Worm (Caenorhabditis elegans) whole organism, mixed stage, embryonic: ENCODE data around the gene T24E12.12.
"Not testable (repeated sequence)": the region's sequence is repeated elsewhere in the genome, so short reads cannot be mapped to it uniquely, and the experiment has no call there.

Source experiments
- M03D4.4 ChIP-seq: sonication (generic microtip); optimal IDR thresholded peaks from 2 replicates; lab custom pipeline; 2017; ENCODE audit warnings: mild to moderate bottlenecking, missing genetic modification characterization, missing compliant biosample characterization
- bed-3 ChIP-seq: fragments of 200-800 bp; sonication (Bioruptor generic); optimal IDR thresholded peaks from 3 replicates; lab custom pipeline; 2018; ENCODE audit warnings: mild to moderate bottlenecking, missing genetic modification characterization, moderate library complexity, missing compliant biosample characterization
- blmp-1 ChIP-seq: fragments of 150-350 bp; optimal IDR thresholded peaks from 2 replicates; lab custom pipeline; 2014; ENCODE audit warnings: missing biosample characterization, missing genetic modification characterization
- ceh-39 ChIP-seq: fragments of 150-350 bp; optimal IDR thresholded peaks from 2 replicates; lab custom pipeline; 2014; ENCODE audit warnings: missing biosample characterization, missing genetic modification characterization
- ceh-43 ChIP-seq: fragments of 200-800 bp; sonication (Bioruptor generic); optimal IDR thresholded peaks from 2 replicates; lab custom pipeline; 2018; ENCODE audit warnings: mild to moderate bottlenecking, missing genetic modification characterization, moderate library complexity, missing compliant biosample characterization
- ceh-83 ChIP-seq: fragments of 200-800 bp; sonication (Bioruptor generic); optimal IDR thresholded peaks from 2 replicates; lab custom pipeline; 2018; ENCODE audit warnings: mild to moderate bottlenecking, missing genetic modification characterization, missing compliant biosample characterization
- ces-1 ChIP-seq: fragments of 150-350 bp; optimal IDR thresholded peaks from 2 replicates; lab custom pipeline; 2014; ENCODE audit warnings: missing biosample characterization, missing genetic modification reagents, missing genetic modification characterization
- cnd-1 ChIP-seq: fragments of 200-800 bp; sonication (Bioruptor generic); optimal IDR thresholded peaks from 2 replicates; lab custom pipeline; 2018; ENCODE audit warnings: mild to moderate bottlenecking, missing genetic modification characterization, missing compliant biosample characterization
- drap-1 ChIP-seq: fragments of 200-800 bp; sonication (Bioruptor generic); optimal IDR thresholded peaks from 3 replicates; lab custom pipeline; 2018; ENCODE audit warnings: mild to moderate bottlenecking, missing genetic modification characterization, missing compliant biosample characterization
- elt-1 ChIP-seq: sonication (generic microtip); optimal IDR thresholded peaks from 2 replicates; lab custom pipeline; 2017; ENCODE audit warnings: missing genetic modification characterization, mild to moderate bottlenecking, missing compliant biosample characterization, antibody characterized with exemption, moderate library complexity, borderline replicate concordance; ENCODE audit not compliant: insufficient read depth
- elt-3 ChIP-seq: fragments of 150-350 bp; optimal IDR thresholded peaks from 2 replicates; lab custom pipeline; 2014; ENCODE audit warnings: missing biosample characterization, missing genetic modification characterization
- flh-1 ChIP-seq: fragments of 200-800 bp; sonication (Bioruptor generic); optimal IDR thresholded peaks from 2 replicates; lab custom pipeline; 2018; ENCODE audit warnings: mild to moderate bottlenecking, missing genetic modification characterization, moderate library complexity, missing compliant biosample characterization
- ham-2 ChIP-seq: fragments of 200-800 bp; sonication (Bioruptor generic); optimal IDR thresholded peaks from 2 replicates; lab custom pipeline; 2018; ENCODE audit warnings: mild to moderate bottlenecking, missing genetic modification characterization, missing compliant biosample characterization
- hlh-1 ChIP-seq: fragments of 150-350 bp; optimal IDR thresholded peaks from 2 replicates; lab custom pipeline; 2014; ENCODE audit warnings: missing biosample characterization, missing genetic modification reagents, missing genetic modification characterization
- lin-32 ChIP-seq: fragments of 200-800 bp; sonication (Bioruptor generic); optimal IDR thresholded peaks from 2 replicates; lab custom pipeline; 2018; ENCODE audit warnings: mild to moderate bottlenecking, missing genetic modification characterization, missing compliant biosample characterization
- lsy-2 ChIP-seq: fragments of 150-350 bp; optimal IDR thresholded peaks from 2 replicates; lab custom pipeline; 2014; ENCODE audit warnings: missing biosample characterization, missing genetic modification characterization
- mab-5 ChIP-seq: fragments of 150-350 bp; optimal IDR thresholded peaks from 2 replicates; lab custom pipeline; 2014; ENCODE audit warnings: missing biosample characterization, missing genetic modification characterization
- mep-1 ChIP-seq: fragments of 150-350 bp; optimal IDR thresholded peaks from 2 replicates; lab custom pipeline; 2017; ENCODE audit warnings: missing biosample characterization, missing genetic modification reagents, missing genetic modification characterization, inconsistent platforms
- mls-2 ChIP-seq: sonication (generic microtip); optimal IDR thresholded peaks from 2 replicates; lab custom pipeline; 2016; ENCODE audit warnings: mild to moderate bottlenecking, missing genetic modification characterization, moderate library complexity, missing compliant biosample characterization
- nhr-12 ChIP-seq: fragments of 150-350 bp; optimal IDR thresholded peaks from 2 replicates; lab custom pipeline; 2014; ENCODE audit warnings: missing biosample characterization, missing genetic modification characterization
- nhr-2 ChIP-seq: fragments of 150-350 bp; optimal IDR thresholded peaks from 2 replicates; lab custom pipeline; 2014; ENCODE audit warnings: missing biosample characterization, missing genetic modification characterization
- nhr-237 ChIP-seq: fragments of 150-350 bp; optimal IDR thresholded peaks from 2 replicates; lab custom pipeline; 2014; ENCODE audit warnings: missing biosample characterization, missing genetic modification characterization
- nhr-76 ChIP-seq: sonication (generic microtip); optimal IDR thresholded peaks from 2 replicates; lab custom pipeline; 2017; ENCODE audit warnings: missing biosample characterization, missing genetic modification characterization
- pha-4 ChIP-seq: fragments of 150-350 bp; optimal IDR thresholded peaks from 2 replicates; lab custom pipeline; 2018; ENCODE audit warnings: missing biosample characterization, missing genetic modification reagents, missing genetic modification characterization
- sem-2 ChIP-seq: fragments of 200-800 bp; sonication (Bioruptor generic); optimal IDR thresholded peaks from 2 replicates; lab custom pipeline; 2018; ENCODE audit warnings: mild to moderate bottlenecking, missing genetic modification characterization, missing compliant biosample characterization
- snpc-4 ChIP-seq: fragments of 150-350 bp; optimal IDR thresholded peaks from 2 replicates; lab custom pipeline; 2014; ENCODE audit warnings: missing biosample characterization, missing genetic modification characterization
- sptf-1 ChIP-seq: sonication (generic microtip); optimal IDR thresholded peaks from 2 replicates; lab custom pipeline; 2017; ENCODE audit warnings: mild to moderate bottlenecking, missing genetic modification characterization, moderate library complexity, missing compliant biosample characterization
- unc-120 ChIP-seq: sonication (generic microtip); optimal IDR thresholded peaks from 2 replicates; lab custom pipeline; 2017; ENCODE audit warnings: missing genetic modification characterization, missing compliant biosample characterization; ENCODE audit not compliant: poor library complexity, severe bottlenecking
- unc-39 ChIP-seq: fragments of 150-350 bp; optimal IDR thresholded peaks from 2 replicates; lab custom pipeline; 2014; ENCODE audit warnings: missing biosample characterization, missing genetic modification characterization
- unc-62 ChIP-seq: fragments of 150-350 bp; optimal IDR thresholded peaks from 2 replicates; lab custom pipeline; 2014; ENCODE audit warnings: missing biosample characterization, missing genetic modification reagents, missing genetic modification characterization
- zip-8 ChIP-seq: fragments of 150-350 bp; optimal IDR thresholded peaks from 2 replicates; lab custom pipeline; 2014; ENCODE audit warnings: missing biosample characterization, missing genetic modification characterization
- ztf-11 ChIP-seq: fragments of 150-350 bp; optimal IDR thresholded peaks from 2 replicates; lab custom pipeline; 2014; ENCODE audit warnings: missing biosample characterization, missing genetic modification characterization

T24E12.12 gene

DNA sequence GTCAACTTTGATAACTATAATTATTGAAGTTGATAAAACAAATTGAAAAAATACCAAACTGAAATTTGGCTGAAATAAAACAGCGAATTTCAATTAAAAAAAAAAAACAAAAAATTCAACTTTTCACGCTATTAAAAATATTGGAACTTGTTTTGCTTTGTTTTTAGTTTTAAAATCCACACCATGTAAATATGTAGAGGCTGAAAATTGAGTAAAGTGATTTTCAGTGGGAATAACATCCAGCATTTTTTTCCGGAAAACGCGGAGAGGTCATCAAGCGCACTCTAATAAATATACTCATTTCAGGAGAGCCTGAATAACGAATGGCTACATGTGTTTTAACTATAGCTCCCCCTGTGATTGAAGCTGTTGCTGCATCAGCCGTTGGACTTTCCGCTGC, 5.5 kb upstream of the T24E12.12 start, which contains the start of gene rcd-1:
TSS of gene rcd-1 (plus strand) at position 301 of the 400 bp plus-strand sequence.
- TF ChIP-seq blmp-1 (tag; lab: Kevin White, UChicago) (no peak), unc-62 (GFP tag; lab: Kevin White, UChicago) (no peak), sptf-1 (tag; lab: Kevin White, UChicago) (no peak), unc-39 (tag; lab: Kevin White, UChicago) (no peak), bed-3 (GFP tag; lab: Kevin White, UChicago) (no peak), flh-1 (no peak), drap-1 (GFP tag; lab: Kevin White, UChicago) (no peak), lin-32 (GFP tag; lab: Kevin White, UChicago) (no peak), cnd-1 (tag; lab: Kevin White, UChicago) (no peak), nhr-2 (tag; lab: Kevin White, UChicago) (no peak), sem-2 (GFP tag; lab: Kevin White, UChicago) (no peak), hlh-1 (tag; lab: Kevin White, UChicago) (no peak), nhr-237 (tag; lab: Kevin White, UChicago) (no peak)

DNA sequence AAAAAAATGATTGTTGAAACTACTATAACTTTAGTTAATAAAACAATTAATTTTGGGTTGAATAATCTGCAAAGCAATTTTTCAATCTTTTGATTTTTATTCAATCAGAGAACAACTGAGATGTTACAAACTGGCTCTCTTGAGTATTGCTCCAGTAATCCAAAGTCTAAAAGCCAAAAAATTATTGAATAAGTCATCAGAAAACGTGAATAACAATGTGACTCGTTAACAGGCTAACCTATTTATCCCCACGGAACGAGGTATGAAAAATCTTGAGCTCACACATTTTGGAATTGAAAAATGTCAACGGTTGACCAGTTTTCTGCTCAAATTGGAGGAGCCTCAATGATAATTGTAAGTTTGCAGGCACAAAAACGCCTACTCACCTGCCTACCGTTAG, 1.6 kb upstream of the T24E12.12 start, which contains the start of gene srx-111:
TSS of gene srx-111 (plus strand) at position 301 of the 400 bp plus-strand sequence.
- TF ChIP-seq pha-4 (tag; lab: Kevin White, UChicago) = no peak
- TF ChIP-seq mep-1 (tag; lab: Kevin White, UChicago) = no peak
- no peak for TF ChIP-seq nhr-2 (tag; lab: Kevin White, UChicago)
- TF ChIP-seq ztf-11 (tag; lab: Kevin White, UChicago) = no peak
- TF ChIP-seq mab-5 (tag; lab: Kevin White, UChicago) = no peak
- no peak for TF ChIP-seq unc-62 (GFP tag; lab: Kevin White, UChicago)
- no peak for TF ChIP-seq ceh-43 (GFP tag; lab: Kevin White, UChicago)
- TF ChIP-seq nhr-76 (tag; lab: Kevin White, UChicago) = no peak
- no peak for TF ChIP-seq cnd-1 (tag; lab: Kevin White, UChicago)
- TF ChIP-seq lin-32 (GFP tag; lab: Kevin White, UChicago) = no peak
- no peak for TF ChIP-seq bed-3 (GFP tag; lab: Kevin White, UChicago)
- TF ChIP-seq nhr-237 (tag; lab: Kevin White, UChicago) = no peak
- no peak for TF ChIP-seq drap-1 (GFP tag; lab: Kevin White, UChicago)
- TF ChIP-seq zip-8 (tag; lab: Kevin White, UChicago) = no peak
- TF ChIP-seq sem-2 (GFP tag; lab: Kevin White, UChicago) = no peak

DNA sequence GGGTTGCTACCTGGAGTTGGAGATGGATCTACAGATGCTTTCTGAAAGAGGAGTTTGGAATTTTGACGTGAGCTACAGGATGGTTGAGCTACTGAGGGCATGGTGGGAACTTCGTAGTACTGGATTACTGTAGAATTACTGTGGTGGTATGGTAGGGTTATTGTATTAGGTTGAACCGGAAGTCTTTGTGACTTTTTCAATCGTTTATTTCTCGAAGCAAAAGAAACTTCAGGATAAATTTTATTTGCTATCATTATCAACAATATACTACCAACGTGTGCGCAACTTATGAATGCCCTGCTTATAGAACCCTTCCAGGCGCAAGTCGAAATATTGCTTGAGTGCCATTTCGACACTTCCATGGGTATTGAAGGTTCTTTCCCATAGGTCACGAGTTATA, 2.5 kb downstream of the T24E12.12 start, which contains the start of gene T24E12.6:
TSS of gene T24E12.6 (minus strand) at position 101 of the 400 bp plus-strand sequence.
- TF ChIP-seq ceh-39; nhr-237 (tag; lab: Kevin White, UChicago); sem-2 (GFP tag; lab: Kevin White, UChicago): not testable (repeated sequence)

DNA sequence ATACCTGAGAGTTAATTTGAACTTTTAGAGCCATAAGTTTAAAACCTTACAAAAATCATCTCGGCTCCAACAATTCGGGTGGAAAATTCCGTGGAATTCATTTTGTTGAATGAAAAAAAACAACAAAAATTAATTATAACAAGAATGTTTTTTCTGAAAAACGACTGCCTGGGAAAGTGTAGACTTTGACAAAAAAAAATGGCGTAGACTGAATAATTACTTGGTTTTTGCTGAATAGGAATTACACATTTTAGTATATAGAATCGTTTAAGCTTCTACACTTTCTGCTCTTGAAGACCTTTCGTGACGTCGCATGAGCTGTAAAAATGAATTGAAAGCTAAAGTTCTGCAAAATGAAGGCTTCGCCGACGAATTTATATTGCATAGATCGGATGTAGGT, 5.4 kb downstream of the T24E12.12 start, which contains the start of gene srx-112:
TSS of gene srx-112 (minus strand) at position 101 of the 400 bp plus-strand sequence.
- no peak for TF ChIP-seq nhr-2 (tag; lab: Kevin White, UChicago)
- TF ChIP-seq ces-1 = no peak
- TF ChIP-seq blmp-1 (tag; lab: Kevin White, UChicago) = no peak
- TF ChIP-seq mls-2 (tag; lab: Kevin White, UChicago) = no peak
- no peak for TF ChIP-seq unc-39 (tag; lab: Kevin White, UChicago)
- no peak for TF ChIP-seq nhr-12
- TF ChIP-seq unc-120 (tag; lab: Kevin White, UChicago) = no peak
- no peak for TF ChIP-seq snpc-4 (tag; lab: Kevin White, UChicago)
- TF ChIP-seq sptf-1 (tag; lab: Kevin White, UChicago) = no peak
- no peak for TF ChIP-seq ceh-83
- TF ChIP-seq ham-2 (GFP tag; lab: Kevin White, UChicago) = no peak
- TF ChIP-seq bed-3 (GFP tag; lab: Kevin White, UChicago) = no peak
- TF ChIP-seq pha-4 (tag; lab: Kevin White, UChicago) = no peak
- TF ChIP-seq elt-3 (tag; lab: Kevin White, UChicago) = no peak
- no peak for TF ChIP-seq ceh-39
- TF ChIP-seq lsy-2 = no peak
- TF ChIP-seq mab-5 (tag; lab: Kevin White, UChicago) = no peak
- TF ChIP-seq M03D4.4 (tag; lab: Kevin White, UChicago) = no peak
- no peak for TF ChIP-seq flh-1
- no peak for TF ChIP-seq elt-1
